Fruit fly (Drosophila melanogaster) whole organism, prepupa: Measurements from ENCODE around the gene MME1.
A peak's percentile ranks its signal among the peaks of the same experiment; 100 is the strongest.

Experiments
- Blimp-1 ChIP-seq: fragments of 200-800 bp; sonication (Bioruptor generic); optimal IDR thresholded peaks from 3 replicates; lab custom pipeline; 2017; ENCODE audit warnings: missing biosample characterization, missing genetic modification characterization, mild to moderate bottlenecking, moderate library complexity, missing genetic modification reagents
- CG10631 ChIP-seq: fragments of 200-800 bp; sonication (Bioruptor generic); optimal IDR thresholded peaks from 2 replicates; lab custom pipeline; 2016; ENCODE audit warnings: missing biosample characterization, missing genetic modification characterization
- CG10669 ChIP-seq: fragments of 200-800 bp; sonication (Bioruptor generic); optimal IDR thresholded peaks from 3 replicates; lab custom pipeline; 2018; ENCODE audit warnings: missing biosample characterization, mild to moderate bottlenecking, missing genetic modification characterization, moderate library complexity
- CG11294 ChIP-seq: fragments of 200-800 bp; sonication (Bioruptor generic); IDR thresholded peaks from 2 replicates; pipeline ENCODE4 v1.3.6; 2022; ENCODE audit warnings: missing biosample characterization, missing genetic modification characterization
- CG11762 ChIP-seq: fragments of 200-800 bp; sonication (Bioruptor generic); optimal IDR thresholded peaks from 3 replicates; lab custom pipeline; 2016; ENCODE audit warnings: missing biosample characterization, missing genetic modification characterization; ENCODE audit not compliant: insufficient read depth
- CG11902 ChIP-seq: fragments of 200-800 bp; sonication (Bioruptor generic); optimal IDR thresholded peaks from 3 replicates; lab custom pipeline; 2016; ENCODE audit warnings: missing biosample characterization, missing genetic modification characterization
- CG15336 ChIP-seq: fragments of 200-800 bp; sonication (Bioruptor generic); IDR thresholded peaks from 2 replicates; pipeline ENCODE4 v1.3.6; 2022; ENCODE audit warnings: missing biosample characterization, missing genetic modification characterization
- CG1621 ChIP-seq: fragments of 200-800 bp; sonication (Bioruptor generic); optimal IDR thresholded peaks from 3 replicates; lab custom pipeline; 2018; ENCODE audit warnings: missing biosample characterization, mild to moderate bottlenecking, missing genetic modification characterization
- CG3032 ChIP-seq: fragments of 200-800 bp; optimal IDR thresholded peaks from 2 replicates; lab custom pipeline; 2019; ENCODE audit warnings: missing biosample characterization, mild to moderate bottlenecking, missing genetic modification characterization, moderate library complexity
- CG31627 ChIP-seq: fragments of 200-800 bp; sonication (Bioruptor generic); optimal IDR thresholded peaks from 3 replicates; lab custom pipeline; 2016; ENCODE audit warnings: missing biosample characterization, missing genetic modification characterization
- CG32006 ChIP-seq: fragments of 200-800 bp; sonication (Bioruptor generic); optimal IDR thresholded peaks from 3 replicates; lab custom pipeline; 2017; ENCODE audit warnings: missing biosample characterization, mild to moderate bottlenecking, missing genetic modification characterization
- CG34406 ChIP-seq: fragments of 200-800 bp; sonication (Bioruptor generic); optimal IDR thresholded peaks from 3 replicates; lab custom pipeline; 2016; ENCODE audit warnings: missing biosample characterization, missing genetic modification characterization
- CG3919 ChIP-seq: fragments of 200-800 bp; sonication (Bioruptor generic); optimal IDR thresholded peaks from 3 replicates; lab custom pipeline; 2016; ENCODE audit warnings: missing biosample characterization, missing genetic modification characterization
- CG4318 ChIP-seq: fragments of 200-800 bp; sonication (Bioruptor generic); optimal IDR thresholded peaks from 3 replicates; lab custom pipeline; 2017; ENCODE audit warnings: missing biosample characterization, mild to moderate bottlenecking, missing genetic modification characterization
- CG6163 ChIP-seq: fragments of 200-800 bp; sonication (Bioruptor generic); IDR thresholded peaks from 3 replicates; pipeline ENCODE4 v1.3.6; 2022; ENCODE audit warnings: missing biosample characterization, missing genetic modification characterization
- CG6792 ChIP-seq: fragments of 200-800 bp; sonication (Bioruptor generic); optimal IDR thresholded peaks from 3 replicates; lab custom pipeline; 2016; ENCODE audit warnings: missing biosample characterization, missing genetic modification characterization
- CG6808 ChIP-seq: fragments of 200-800 bp; sonication (Bioruptor generic); optimal IDR thresholded peaks from 3 replicates; lab custom pipeline; 2017; ENCODE audit warnings: missing biosample characterization, missing genetic modification characterization, mild to moderate bottlenecking, moderate library complexity, missing genetic modification reagents
- CG6854 ChIP-seq: fragments of 200-800 bp; sonication (Bioruptor generic); optimal IDR thresholded peaks from 2 replicates; lab custom pipeline; 2017; ENCODE audit warnings: missing biosample characterization, mild to moderate bottlenecking, missing genetic modification characterization
- CG7368 ChIP-seq: fragments of 200-800 bp; sonication (Bioruptor generic); optimal IDR thresholded peaks from 3 replicates; lab custom pipeline; 2016; ENCODE audit warnings: missing biosample characterization, missing genetic modification characterization
- CG8119 ChIP-seq: fragments of 200-800 bp; sonication (Bioruptor generic); IDR thresholded peaks from 3 replicates; pipeline ENCODE4 v1.3.6; 2022; ENCODE audit warnings: missing biosample characterization, missing genetic modification characterization
- CG8319 ChIP-seq: fragments of 200-800 bp; sonication (Bioruptor generic); optimal IDR thresholded peaks from 3 replicates; lab custom pipeline; 2016; ENCODE audit warnings: missing biosample characterization, missing genetic modification characterization
- Eip75B ChIP-seq: fragments of 200-800 bp; sonication (Bioruptor generic); optimal IDR thresholded peaks from 3 replicates; lab custom pipeline; 2016; ENCODE audit warnings: missing biosample characterization, missing genetic modification characterization
- Eip78C ChIP-seq: fragments of 200-800 bp; sonication (Bioruptor generic); peaks from one replicate; lab custom pipeline; 2016; ENCODE audit warnings: missing biosample characterization, missing genetic modification characterization
- Eip93F ChIP-seq: fragments of 200-800 bp; sonication (Bioruptor generic); optimal IDR thresholded peaks from 2 replicates; lab custom pipeline; 2016; ENCODE audit warnings: missing biosample characterization, mild to moderate bottlenecking, missing genetic modification characterization
- Ets96B ChIP-seq: fragments of 200-800 bp; optimal IDR thresholded peaks from 2 replicates; lab custom pipeline; 2019; ENCODE audit warnings: missing biosample characterization, mild to moderate bottlenecking, missing genetic modification characterization, moderate library complexity
- Gug ChIP-seq: fragments of 200-800 bp; sonication (Bioruptor generic); IDR thresholded peaks from 2 replicates; pipeline ENCODE4 v1.3.6; 2022; ENCODE audit warnings: missing biosample characterization, missing genetic modification characterization
- Hr38 ChIP-seq: sonication (Bioruptor generic); optimal IDR thresholded peaks from 2 replicates; lab custom pipeline; 2016; ENCODE audit warnings: missing biosample characterization, missing genetic modification characterization
- Hr39 ChIP-seq: fragments of 200-800 bp; sonication (Bioruptor generic); optimal IDR thresholded peaks from 2 replicates; lab custom pipeline; 2016; ENCODE audit warnings: missing biosample characterization, missing genetic modification characterization
- Hr4 ChIP-seq: fragments of 200-800 bp; sonication (Bioruptor generic); optimal IDR thresholded peaks from 3 replicates; lab custom pipeline; 2016; ENCODE audit warnings: missing biosample characterization, missing genetic modification characterization
- Lpt ChIP-seq: fragments of 200-800 bp; sonication (Bioruptor generic); optimal IDR thresholded peaks from 3 replicates; lab custom pipeline; 2016; ENCODE audit warnings: missing biosample characterization, missing genetic modification characterization
- Met ChIP-seq: fragments of 200-800 bp; sonication (Bioruptor generic); optimal IDR thresholded peaks from 3 replicates; lab custom pipeline; 2016; ENCODE audit warnings: missing biosample characterization, missing genetic modification characterization
- OdsH ChIP-seq: fragments of 200-800 bp; sonication (Bioruptor generic); optimal IDR thresholded peaks from 3 replicates; lab custom pipeline; 2016; ENCODE audit warnings: missing biosample characterization, missing genetic modification characterization
- Smox ChIP-seq: fragments of 200-800 bp; sonication (Bioruptor generic); optimal IDR thresholded peaks from 3 replicates; lab custom pipeline; 2016; ENCODE audit warnings: missing biosample characterization, missing genetic modification characterization
- Sox102F ChIP-seq: fragments of 200-800 bp; sonication (Bioruptor generic); optimal IDR thresholded peaks from 2 replicates; lab custom pipeline; 2016; ENCODE audit warnings: missing biosample characterization, mild to moderate bottlenecking, missing genetic modification characterization
- Sox14 ChIP-seq: fragments of 200-800 bp; sonication (Bioruptor generic); optimal IDR thresholded peaks from 3 replicates; lab custom pipeline; 2016; ENCODE audit warnings: missing biosample characterization, missing genetic modification characterization
- Sox15 ChIP-seq: fragments of 200-800 bp; sonication (Bioruptor generic); optimal IDR thresholded peaks from 3 replicates; lab custom pipeline; 2016; ENCODE audit warnings: missing biosample characterization, missing genetic modification characterization
- achi ChIP-seq: fragments of 200-800 bp; sonication (Bioruptor generic); optimal IDR thresholded peaks from 3 replicates; lab custom pipeline; 2016; ENCODE audit warnings: missing biosample characterization, missing genetic modification characterization
- acj6 ChIP-seq: fragments of 200-800 bp; sonication (Bioruptor generic); optimal IDR thresholded peaks from 3 replicates; lab custom pipeline; 2016; ENCODE audit warnings: missing biosample characterization, missing genetic modification characterization
- cyc ChIP-seq: fragments of 200-800 bp; sonication (Bioruptor generic); optimal IDR thresholded peaks from 3 replicates; lab custom pipeline; 2016; ENCODE audit warnings: missing biosample characterization, missing genetic modification characterization
- dsx ChIP-seq: fragments of 200-800 bp; optimal IDR thresholded peaks from 3 replicates; lab custom pipeline; 2019; ENCODE audit warnings: missing biosample characterization, mild to moderate bottlenecking, missing genetic modification characterization, moderate library complexity; ENCODE audit not compliant: poor library complexity, severe bottlenecking
- eg ChIP-seq: fragments of 200-800 bp; sonication (Bioruptor generic); IDR thresholded peaks from 3 replicates; pipeline ENCODE4 v1.3.6; 2022; ENCODE audit warnings: missing biosample characterization, missing genetic modification characterization
- esn ChIP-seq: fragments of 200-800 bp; sonication (Bioruptor generic); optimal IDR thresholded peaks from 2 replicates; lab custom pipeline; 2016; ENCODE audit warnings: missing biosample characterization, mild to moderate bottlenecking, missing genetic modification characterization, moderate library complexity
- fd85E ChIP-seq: fragments of 200-800 bp; sonication (Bioruptor generic); optimal IDR thresholded peaks from 3 replicates; lab custom pipeline; 2016; ENCODE audit warnings: missing biosample characterization, missing genetic modification characterization
- fkh ChIP-seq: fragments of 200-800 bp; sonication (Bioruptor generic); optimal IDR thresholded peaks from 3 replicates; lab custom pipeline; 2017; ENCODE audit warnings: missing biosample characterization, mild to moderate bottlenecking, missing genetic modification characterization, moderate library complexity
- lz ChIP-seq: fragments of 200-800 bp; sonication (Bioruptor generic); optimal IDR thresholded peaks from 3 replicates; lab custom pipeline; 2016; ENCODE audit warnings: missing biosample characterization, missing genetic modification characterization
- net ChIP-seq: fragments of 200-800 bp; sonication (Bioruptor generic); optimal IDR thresholded peaks from 3 replicates; lab custom pipeline; 2016; ENCODE audit warnings: missing biosample characterization, missing genetic modification characterization
- salr ChIP-seq, 2 experiments: fragments of 200-800 bp; sonication (Bioruptor generic); optimal IDR thresholded peaks; 3 replicates each; lab custom pipeline; 2016 to 2018; ENCODE audit warnings: missing biosample characterization in 2 of 2, missing genetic modification characterization in 2 of 2, mild to moderate bottlenecking in 1 of 2
- spab ChIP-seq: fragments of 200-800 bp; sonication (Bioruptor generic); optimal IDR thresholded peaks from 2 replicates; lab custom pipeline; 2017; ENCODE audit warnings: missing biosample characterization, mild to moderate bottlenecking, missing genetic modification characterization, missing genetic modification reagents
- ss ChIP-seq, 2 experiments: fragments of 200-800 bp; sonication (Bioruptor generic); optimal IDR thresholded peaks; 2 replicates in 1 of 2; 3 replicates in 1 of 2; lab custom pipeline; 2017 to 2018; ENCODE audit warnings: mild to moderate bottlenecking in 2 of 2, missing biosample characterization in 2 of 2, missing genetic modification characterization in 2 of 2, moderate library complexity in 1 of 2
- svp ChIP-seq: fragments of 200-800 bp; sonication (Bioruptor generic); peaks from one replicate; lab custom pipeline; 2016; ENCODE audit warnings: missing biosample characterization, missing genetic modification characterization
- topi ChIP-seq: fragments of 200-800 bp; sonication (Bioruptor generic); optimal IDR thresholded peaks from 3 replicates; lab custom pipeline; 2016; ENCODE audit warnings: missing biosample characterization, missing genetic modification characterization
- vri ChIP-seq: fragments of 200-800 bp; sonication (Bioruptor generic); optimal IDR thresholded peaks from 3 replicates; lab custom pipeline; 2016; ENCODE audit warnings: missing biosample characterization, mild to moderate bottlenecking, missing genetic modification characterization

MME1 gene

DNA sequence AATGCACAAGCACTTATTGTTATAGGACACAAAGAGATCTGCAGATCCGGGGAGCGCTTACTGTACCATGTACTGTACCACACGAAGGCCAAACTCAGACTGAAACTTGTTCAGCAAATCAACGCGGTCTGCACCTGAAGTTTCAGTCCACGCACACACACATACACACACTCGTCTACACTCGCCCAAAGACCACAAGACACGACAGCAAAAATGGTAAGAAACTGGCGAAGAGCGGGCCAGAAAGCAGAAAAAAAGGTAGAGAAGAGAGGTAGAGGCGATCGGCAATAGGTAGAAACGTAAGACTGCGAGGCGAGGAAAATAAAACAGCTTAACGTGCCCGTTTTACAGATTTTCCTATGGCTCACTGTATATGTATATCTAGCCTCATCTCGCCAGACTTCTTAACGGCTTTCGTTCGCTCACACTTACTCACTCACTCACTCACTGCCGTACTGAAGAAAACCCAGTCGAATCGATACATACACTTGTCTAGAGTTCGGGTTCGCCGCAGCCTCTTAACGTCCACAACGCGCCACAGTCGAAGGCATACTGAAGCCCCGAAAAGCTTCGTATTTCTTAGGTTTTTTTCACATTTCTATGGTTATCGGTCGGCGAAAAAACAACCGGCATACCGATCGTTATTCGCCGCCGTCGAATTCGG lies 17.4 kb upstream of the MME1 start, which contains the start of gene uif:
TSS of gene uif (minus strand) at position 553 of the 664 bp plus-strand sequence.
- TF ChIP-seq Lpt (GFP tag; lab: Kevin White, UChicago) = peak; percentile 59
- TF ChIP-seq Hr4 (GFP tag; lab: Kevin White, UChicago) = no peak
- TF ChIP-seq CG6854 (GFP tag; lab: Kevin White, UChicago) = no peak
- TF ChIP-seq CG3919 (GFP tag; lab: Kevin White, UChicago) = no peak
- no peak for TF ChIP-seq salr (GFP tag; optimal IDR thresholded peaks at IDR 0.05; lab: Kevin White, UChicago)
- TF ChIP-seq spab (GFP tag; lab: Kevin White, UChicago) = peak; percentile 1
- no peak for TF ChIP-seq Sox102F (GFP tag; lab: Kevin White, UChicago)
- peak; percentile 36 for TF ChIP-seq Eip75B
- no peak for TF ChIP-seq Sox15 (GFP tag; lab: Kevin White, UChicago)
- no peak for TF ChIP-seq esn (GFP tag; lab: Kevin White, UChicago)
- TF ChIP-seq CG8119 (GFP tag; lab: Robert Waterston, UW) = peak; percentile 24; the same call in 1 of the 3 replicates
- no peak for TF ChIP-seq Smox
- peak; percentile 33 for TF ChIP-seq net (GFP tag; lab: Kevin White, UChicago)
- TF ChIP-seq CG34406 (GFP tag; lab: Kevin White, UChicago) = no peak
- TF ChIP-seq cyc (GFP tag; lab: Kevin White, UChicago) = no peak
- TF ChIP-seq dsx (GFP tag; lab: Kevin White, UChicago) = peak; percentile 46
- TF ChIP-seq CG11762 (GFP tag; lab: Kevin White, UChicago) = no peak
- TF ChIP-seq eg = no peak
- TF ChIP-seq CG6808 (GFP tag; lab: Kevin White, UChicago) = peak; percentile 9
- no peak for TF ChIP-seq CG3032 (tag; lab: Kevin White, UChicago)
- no peak for TF ChIP-seq CG4318 (GFP tag; lab: Kevin White, UChicago)
- TF ChIP-seq CG6163 (GFP tag; lab: Robert Waterston, UW) = peak; percentile 52
- peak; percentile 61 for TF ChIP-seq Eip78C (GFP tag; lab: Kevin White, UChicago)
- TF ChIP-seq Hr39 (GFP tag; lab: Kevin White, UChicago) = no peak
- TF ChIP-seq OdsH (GFP tag; lab: Kevin White, UChicago) = no peak
- no peak for TF ChIP-seq CG11902
- TF ChIP-seq acj6 (GFP tag; lab: Kevin White, UChicago) = no peak
- TF ChIP-seq CG31627 (GFP tag; lab: Kevin White, UChicago) = no peak
- TF ChIP-seq fkh = no peak
- no peak for TF ChIP-seq Blimp-1 (GFP tag; lab: Kevin White, UChicago)
- no peak for TF ChIP-seq Gug (GFP tag; lab: Robert Waterston, UW)
- no peak for TF ChIP-seq lz (GFP tag; lab: Kevin White, UChicago)
- no peak for TF ChIP-seq CG8319 (GFP tag; lab: Kevin White, UChicago)
- TF ChIP-seq CG11294 (GFP tag; lab: Robert Waterston, UW) = no peak
- no peak for TF ChIP-seq fd85E (GFP tag; lab: Kevin White, UChicago)
- TF ChIP-seq Ets96B (tag; lab: Kevin White, UChicago) = peak; percentile 7
- TF ChIP-seq achi (GFP tag; lab: Kevin White, UChicago) = no peak
- no peak for TF ChIP-seq CG32006 (GFP tag; lab: Kevin White, UChicago)
- no peak for TF ChIP-seq CG6792 (GFP tag; lab: Kevin White, UChicago)
- peak; percentile 13 for TF ChIP-seq Sox14 (GFP tag; lab: Kevin White, UChicago)
- TF ChIP-seq Hr38 (GFP tag; lab: Kevin White, UChicago) = no peak
- TF ChIP-seq CG1621 (tag; lab: Kevin White, UChicago) = no peak
- peak; percentile 40; the same call in 1 of the 2 replicates for TF ChIP-seq CG15336
- TF ChIP-seq svp (GFP tag; lab: Kevin White, UChicago) = no peak
- no peak for TF ChIP-seq Met (GFP tag; lab: Kevin White, UChicago)
- TF ChIP-seq vri = no peak
- no peak for TF ChIP-seq topi
- no peak for TF ChIP-seq CG10631 (GFP tag; lab: Kevin White, UChicago)
- no peak for TF ChIP-seq CG7368 (GFP tag; lab: Kevin White, UChicago)
- no peak for TF ChIP-seq CG10669 (GFP tag; lab: Kevin White, UChicago)
- TF ChIP-seq Eip93F (GFP tag; lab: Kevin White, UChicago) = no peak
- peak; percentile 46 to 51 for TF ChIP-seq ss (GFP tag; optimal IDR thresholded peaks at IDR 0.05; lab: Kevin White, UChicago)
